Worm (Caenorhabditis elegans): ENCODE data around the gene E03H12.7.
A peak's percentile ranks its signal among the peaks of the same experiment; 100 is the strongest.

E03H12.7 gene

ce11 chrIV:4988531-4988930, at the start of gene E03H12.7:
E03H12.7 (minus strand) TSS chrIV:4988631.
- no peak for TF ChIP-seq lin-39 (tag; optimal IDR thresholded peaks at IDR 0.05)
- no peak for TF ChIP-seq ceh-20 (GFP tag; IDR thresholded peaks at IDR 0.05)
- TF ChIP-seq hlh-11 (tag; optimal IDR thresholded peaks at IDR 0.05): no peak
- TF ChIP-seq aly-2 (tag; optimal IDR thresholded peaks at IDR 0.05): no peak
- no peak for TF ChIP-seq egl-43 (GFP tag; IDR thresholded peaks at IDR 0.05)
- no peak for TF ChIP-seq attf-4 (tag; optimal IDR thresholded peaks at IDR 0.05)
- no peak for TF ChIP-seq gei-8 (GFP tag; optimal IDR thresholded peaks at IDR 0.05)
- no peak for TF ChIP-seq R02D3.7 (tag; optimal IDR thresholded peaks at IDR 0.05)
- TF ChIP-seq mep-1 (tag; optimal IDR thresholded peaks at IDR 0.05): no peak
- TF ChIP-seq Y105C5A.15 (GFP tag; IDR thresholded peaks at IDR 0.05): no peak
- no peak for TF ChIP-seq nhr-41 (GFP tag; IDR thresholded peaks at IDR 0.05)
- no peak for TF ChIP-seq F26F4.8 (GFP tag; conservative IDR thresholded peaks at IDR 0.05)
- TF ChIP-seq aha-1 (tag): no peak
- no peak for TF ChIP-seq nhr-42 (GFP tag; IDR thresholded peaks at IDR 0.05)
- no peak for TF ChIP-seq jun-1 (tag; optimal IDR thresholded peaks at IDR 0.05)
- no peak for TF ChIP-seq lin-1 (GFP tag; IDR thresholded peaks at IDR 0.05)

- no peak for TF ChIP-seq hlh-11 (tag; optimal IDR thresholded peaks at IDR 0.05)
- TF ChIP-seq gei-8 (GFP tag; optimal IDR thresholded peaks at IDR 0.05): no peak
Observed at ce11 chrIV:5037489-5037888, 49.1 kb upstream of the E03H12.7 start, which contains the start of gene C09B9.1. C09B9.1 (plus strand) TSS chrIV:5037789.

ce11 chrIV:5033276-5033675, 44.8 kb upstream of the E03H12.7 start, which contains the start of gene C09B9.4:
C09B9.4 (minus strand) TSS chrIV:5033376.
- TF ChIP-seq zip-2 (tag; optimal IDR thresholded peaks at IDR 0.05) (no peak), arid-1 (GFP tag; conservative IDR thresholded peaks at IDR 0.05) (no peak), Y75B8A.6 (GFP tag; IDR thresholded peaks at IDR 0.05) (no peak), madf-9 (GFP tag; conservative IDR thresholded peaks at IDR 0.05) (no peak), aly-2 (tag; optimal IDR thresholded peaks at IDR 0.05) (no peak), spr-1 (tag; optimal IDR thresholded peaks at IDR 0.05) (no peak), lin-29 (GFP tag; IDR thresholded peaks at IDR 0.05) (no peak), ztf-11 (tag; optimal IDR thresholded peaks at IDR 0.05) (no peak), nhr-76 (tag; optimal IDR thresholded peaks at IDR 0.05) (no peak), zfp-3 (GFP tag; conservative IDR thresholded peaks at IDR 0.05) (no peak), lin-15B (tag; optimal IDR thresholded peaks at IDR 0.05) (no peak), F26F4.8 (GFP tag; conservative IDR thresholded peaks at IDR 0.05) (no peak), hif-1 (tag; optimal IDR thresholded peaks at IDR 0.05) (no peak), ztf-7 (tag; optimal IDR thresholded peaks at IDR 0.05) (no peak), lin-13 (GFP tag; optimal IDR thresholded peaks at IDR 0.05) (no peak), unc-62 (GFP tag; optimal IDR thresholded peaks at IDR 0.05 in 1 of 2) (no peak), unc-62 (tag; optimal IDR thresholded peaks at IDR 0.05) (no peak), jun-1 (tag; optimal IDR thresholded peaks at IDR 0.05) (no peak)

- no peak for TF ChIP-seq daf-8 (GFP tag; IDR thresholded peaks at IDR 0.05)
- TF ChIP-seq aha-1 (tag): peak; percentile 90
- no peak for TF ChIP-seq F26F4.8 (GFP tag; conservative IDR thresholded peaks at IDR 0.05)
- no peak for TF ChIP-seq fos-1 (tag; optimal IDR thresholded peaks at IDR 0.05)
Observed at ce11 chrIV:5031346-5031745, 42.9 kb upstream of the E03H12.7 start.

- TF ChIP-seq egl-43 (GFP tag; IDR thresholded peaks at IDR 0.05): no peak
- peak in 1 of 2 experiments; percentile 87 for TF ChIP-seq unc-62 (GFP tag; optimal IDR thresholded peaks at IDR 0.05 in 1 of 2)
- no peak for TF ChIP-seq unc-62 (tag; optimal IDR thresholded peaks at IDR 0.05)
- TF ChIP-seq zip-2 (tag; optimal IDR thresholded peaks at IDR 0.05): no peak
Observed at ce11 chrIV:5028978-5029377, 40.5 kb upstream of the E03H12.7 start, which contains the start of the genes best-6 and C09B9.2. best-6 (minus strand) TSS chrIV:5029078. C09B9.2 (plus strand) TSS chrIV:5029291.

ce11 chrIV:5025646-5026045, 37.2 kb upstream of the E03H12.7 start, which contains the start of gene C09B9.85:
C09B9.85 (minus strand) TSS chrIV:5025746.
- TF ChIP-seq ces-1 (GFP tag; optimal IDR thresholded peaks at IDR 0.05) (no peak), spr-1 (tag; optimal IDR thresholded peaks at IDR 0.05) (no peak), zip-11 (GFP tag; IDR thresholded peaks at IDR 0.05) (no peak), mdt-29 (GFP tag; IDR thresholded peaks at IDR 0.05) (no peak), daf-19 (GFP tag; conservative IDR thresholded peaks at IDR 0.05) (no peak)
